Fruit fly (Drosophila melanogaster): Measurements from ENCODE around the gene CG15021.
A peak's percentile ranks its signal among the peaks of the same experiment; 100 is the strongest.

CG15021 gene

DNA sequence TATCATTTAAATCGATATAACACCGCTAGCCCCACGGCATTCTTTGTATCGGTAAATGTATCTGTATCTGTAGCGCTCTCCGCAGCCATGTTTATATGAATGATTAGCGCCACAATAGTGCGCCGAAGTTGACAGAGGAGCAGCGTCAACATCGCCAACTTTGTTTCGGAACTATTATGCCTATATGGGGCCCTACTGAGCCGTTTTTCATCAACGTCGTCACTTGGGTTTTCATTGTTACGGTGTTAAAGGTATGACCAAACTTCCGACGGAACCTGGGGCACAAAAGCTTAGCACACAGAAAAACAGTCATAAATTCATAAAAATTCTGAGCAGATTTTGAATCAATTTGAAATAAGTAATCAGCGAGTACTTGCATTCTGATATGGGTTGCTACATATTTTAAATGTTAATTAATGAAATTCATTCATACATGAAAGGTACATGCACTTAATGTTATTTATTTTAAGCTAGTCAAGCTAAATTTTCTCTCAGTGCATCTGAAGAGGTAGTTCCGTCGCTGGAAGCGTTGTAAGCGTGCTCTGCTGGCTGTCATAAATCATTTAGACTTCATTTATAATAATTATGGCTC, 25.0 kb downstream of the CG15021 start, which contains the start of gene CG15023 (continued):
- no peak for TF ChIP-seq CG18476 (GFP tag; optimal IDR thresholded peaks at IDR 0.05)
- TF ChIP-seq sens (GFP tag) = peak; percentile 45
- no peak for TF ChIP-seq tx (GFP tag; optimal IDR thresholded peaks at IDR 0.05)
- no peak for TF ChIP-seq Dbx (GFP tag; IDR thresholded peaks at IDR 0.05)
- no peak for TF ChIP-seq CG1529 (GFP tag; optimal IDR thresholded peaks at IDR 0.05)
- peak; percentile 5 for TF ChIP-seq CG10267 (tag; optimal IDR thresholded peaks at IDR 0.05)
- no peak for TF ChIP-seq chn (GFP tag; optimal IDR thresholded peaks at IDR 0.05)
- TF ChIP-seq kni (GFP tag; optimal IDR thresholded peaks at IDR 0.05) = no peak
- no peak for TF ChIP-seq CG10366 (GFP tag; IDR thresholded peaks at IDR 0.05)
- TF ChIP-seq CG31388 (GFP tag; optimal IDR thresholded peaks at IDR 0.05) = no peak
- no peak for TF ChIP-seq Sin3A (optimal IDR thresholded peaks at IDR 0.05)
- TF ChIP-seq disco-r (GFP tag; optimal IDR thresholded peaks at IDR 0.05) = no peak
- TF ChIP-seq vfl (GFP tag; optimal IDR thresholded peaks at IDR 0.05) = no peak
- TF ChIP-seq exex (tag; optimal IDR thresholded peaks at IDR 0.05) = no peak
- TF ChIP-seq CG10979 (tag; optimal IDR thresholded peaks at IDR 0.05) = no peak
- TF ChIP-seq CG2889 (GFP tag; IDR thresholded peaks at IDR 0.05) = 0 out of 3 replicates have a peak, but pooled peaks have one; percentile 31
- TF ChIP-seq CG17568 (GFP tag; optimal IDR thresholded peaks at IDR 0.05) = peak; percentile 17
- no peak for TF ChIP-seq nom (GFP tag; optimal IDR thresholded peaks at IDR 0.05)
- TF ChIP-seq br (optimal IDR thresholded peaks at IDR 0.05) = no peak
- peak; percentile 24; the same call in 1 of the 2 replicates for TF ChIP-seq ssp (GFP tag; IDR thresholded peaks at IDR 0.05)
- no peak for TF ChIP-seq CG6854 (GFP tag; optimal IDR thresholded peaks at IDR 0.05)
- TF ChIP-seq Sox102F (GFP tag; optimal IDR thresholded peaks at IDR 0.05) = peak; percentile 19
- TF ChIP-seq CG6689 (GFP tag; IDR thresholded peaks at IDR 0.05) = peak; percentile 25; the same call in 1 of the 2 replicates
- no peak for TF ChIP-seq D19A (tag; optimal IDR thresholded peaks at IDR 0.05)
- TF ChIP-seq ranshi (GFP tag; IDR thresholded peaks at IDR 0.05) = peak; percentile 23; the same call in 1 of the 2 replicates
- TF ChIP-seq pan (optimal IDR thresholded peaks at IDR 0.05) = no peak
- TF ChIP-seq pan (GFP tag; optimal IDR thresholded peaks at IDR 0.05 in 1 of 2, IDR thresholded peaks at IDR 0.05 in 1 of 2) = no peak
- TF ChIP-seq CG1792 (GFP tag; optimal IDR thresholded peaks at IDR 0.05) = no peak
- TF ChIP-seq schlank (tag; optimal IDR thresholded peaks at IDR 0.05) = no peak
- no peak for TF ChIP-seq toy (GFP tag; IDR thresholded peaks at IDR 0.05)
- no peak for TF ChIP-seq phol (tag; optimal IDR thresholded peaks at IDR 0.05)
- TF ChIP-seq lmd (GFP tag; IDR thresholded peaks at IDR 0.05) = peak; percentile 42; the same call in 1 of the 2 replicates
- peak; percentile 46 for TF ChIP-seq Ptx1 (GFP tag; IDR thresholded peaks at IDR 0.05)
- no peak for TF ChIP-seq Deaf1 (tag; optimal IDR thresholded peaks at IDR 0.05)
- no peak for TF ChIP-seq sc (optimal IDR thresholded peaks at IDR 0.05)
- TF ChIP-seq sc (GFP tag; optimal IDR thresholded peaks at IDR 0.05) = no peak
- TF ChIP-seq CHES-1-like (GFP tag; optimal IDR thresholded peaks at IDR 0.05) = no peak
- TF ChIP-seq B-H2 (GFP tag; optimal IDR thresholded peaks at IDR 0.05) = no peak
- no peak for TF ChIP-seq NFAT (GFP tag; IDR thresholded peaks at IDR 0.05)
- TF ChIP-seq CG1603 (tag; optimal IDR thresholded peaks at IDR 0.05) = peak; percentile 2
- TF ChIP-seq E2f1 (GFP tag; IDR thresholded peaks at IDR 0.05) = 0 out of 2 replicates have a peak, but pooled peaks have one; percentile 17
- TF ChIP-seq CG11504 (tag; optimal IDR thresholded peaks at IDR 0.05) = peak; percentile 52
- no peak for TF ChIP-seq mirr (GFP tag; optimal IDR thresholded peaks at IDR 0.05)
- no peak for TF ChIP-seq Blimp-1 (GFP tag; optimal IDR thresholded peaks at IDR 0.05)
- TF ChIP-seq grau (tag; optimal IDR thresholded peaks at IDR 0.05) = peak; percentile 47
- TF ChIP-seq Bteb2 (GFP tag; optimal IDR thresholded peaks at IDR 0.05) = no peak
- TF ChIP-seq CG9817 (tag; optimal IDR thresholded peaks at IDR 0.05) = peak; percentile 20
- 0 out of 2 replicates have a peak, but pooled peaks have one; percentile 7 for TF ChIP-seq Atf6 (GFP tag; IDR thresholded peaks at IDR 0.05)
- no peak for TF ChIP-seq hb (GFP tag; IDR thresholded peaks at IDR 0.05; ENCODE audit: partially characterized antibody)
- peak; percentile 55; the same call in 2 of the 3 replicates for TF ChIP-seq tgo (GFP tag; IDR thresholded peaks at IDR 0.05)
- TF ChIP-seq Xbp1 (GFP tag; optimal IDR thresholded peaks at IDR 0.05) = peak; percentile 0
- peak; percentile 13 for TF ChIP-seq CG17385 (GFP tag; optimal IDR thresholded peaks at IDR 0.05)
